Worm (Caenorhabditis elegans): Measurements from ENCODE around the gene C28D4.4.
"Not testable (repeated sequence)": the region's sequence is repeated elsewhere in the genome, so short reads cannot be mapped to it uniquely, and the experiment has no call there.

The C28D4.4 gene

DNA sequence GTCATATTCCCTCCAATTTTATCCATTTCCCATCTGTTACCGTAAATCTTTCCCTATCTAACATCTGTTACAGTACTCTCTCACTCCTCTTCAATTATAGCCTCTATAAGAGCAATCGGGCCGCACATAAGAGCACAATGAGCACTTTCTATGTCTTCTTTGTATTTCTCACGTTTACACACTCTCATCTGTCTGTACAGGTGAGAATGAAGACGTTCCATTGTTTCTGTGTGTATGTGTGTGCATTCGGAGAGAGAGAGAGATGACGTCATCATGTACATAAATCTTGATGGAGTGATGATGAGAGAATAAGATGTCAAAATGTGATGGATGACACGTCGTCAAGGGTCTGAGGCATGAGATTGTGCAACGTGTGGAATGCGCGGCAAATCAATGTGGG lies 26.0 kb upstream of the C28D4.4 start:
- no peak for TF ChIP-seq tbx-37 (GFP tag; conservative IDR thresholded peaks at IDR 0.05)
- TF ChIP-seq tra-4 (tag; optimal IDR thresholded peaks at IDR 0.05) = no peak
- no peak for TF ChIP-seq ceh-36 (tag; optimal IDR thresholded peaks at IDR 0.05)
- no peak for TF ChIP-seq F13C5.2 (tag; optimal IDR thresholded peaks at IDR 0.05)
- no peak for TF ChIP-seq scrt-1 (GFP tag; IDR thresholded peaks at IDR 0.05)

DNA sequence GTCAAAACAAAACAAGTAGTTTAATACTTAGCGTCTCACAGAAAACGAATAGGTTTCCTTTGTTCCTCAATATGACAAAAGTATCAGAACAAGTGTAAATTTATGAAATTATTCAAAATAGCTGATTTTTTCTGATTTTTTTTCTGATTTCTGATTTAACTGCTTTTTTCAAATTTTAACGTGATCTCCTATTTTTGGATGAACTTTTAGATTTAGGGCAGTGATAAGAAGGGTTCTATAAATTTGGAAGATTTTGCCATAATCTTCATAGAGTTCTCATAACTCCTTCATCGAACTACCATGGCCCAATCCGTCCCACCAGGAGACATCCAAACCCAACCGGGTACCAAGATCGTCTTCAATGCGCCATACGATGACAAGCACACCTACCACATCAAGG lies 24.9 kb upstream of the C28D4.4 start, which contains the start of gene msp-78:
Gene msp-78, plus strand, starts transcription at position 301 of the 400 bp plus-strand sequence.
- TF ChIP-seq tbx-37 (GFP tag; conservative IDR thresholded peaks at IDR 0.05); F13C5.2 (tag; optimal IDR thresholded peaks at IDR 0.05); ceh-13 (GFP tag; optimal IDR thresholded peaks at IDR 0.05): not testable (repeated sequence)

ce11 chrIV:9767054-9767453 lies 22.2 kb upstream of the C28D4.4 start, which contains the start of gene msp-79:
Gene msp-79, minus strand, starts transcription at chrIV:9767154.
- not testable (repeated sequence) for TF ChIP-seq flt-1 (GFP tag; IDR thresholded peaks at IDR 0.05); tbx-37 (GFP tag; conservative IDR thresholded peaks at IDR 0.05); tbx-11 (GFP tag; IDR thresholded peaks at IDR 0.05)

DNA sequence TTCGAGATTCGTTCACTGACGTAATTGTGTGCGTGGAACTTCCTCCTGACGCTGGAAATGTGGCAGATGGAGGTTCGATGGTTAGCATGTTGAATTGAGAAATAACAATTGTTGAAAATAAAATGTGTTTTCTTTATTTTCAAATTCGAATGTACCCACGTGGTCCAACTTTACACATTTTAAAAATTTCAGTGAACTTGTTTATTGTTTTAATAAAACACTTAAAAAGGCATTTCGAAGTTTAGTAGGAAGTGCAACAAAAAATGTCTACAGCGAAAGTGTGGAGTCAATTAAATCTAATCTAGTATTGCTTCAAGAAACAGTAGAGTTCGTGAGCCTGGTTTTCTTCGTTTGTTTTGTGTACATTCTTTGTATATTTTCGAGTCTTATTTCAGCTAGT lies 21.4 kb upstream of the C28D4.4 start, which contains the start of gene ssp-36:
Gene ssp-36, minus strand, starts transcription at position 101 of the 400 bp plus-strand sequence.
- TF ChIP-seq ceh-13 (GFP tag; optimal IDR thresholded peaks at IDR 0.05) (no peak), F13C5.2 (tag; optimal IDR thresholded peaks at IDR 0.05) (no peak), hmg-4 (GFP tag; optimal IDR thresholded peaks at IDR 0.05) (no peak), ama-1 (optimal IDR thresholded peaks at IDR 0.05) (no peak), tbx-37 (GFP tag; conservative IDR thresholded peaks at IDR 0.05) (no peak), tbx-11 (GFP tag; IDR thresholded peaks at IDR 0.05) (no peak), flt-1 (GFP tag; IDR thresholded peaks at IDR 0.05) (no peak), tra-4 (tag; optimal IDR thresholded peaks at IDR 0.05) (no peak)

ce11 chrIV:9762667-9763173 lies 17.9 kb upstream of the C28D4.4 start:
- TF ChIP-seq ceh-36 (tag; optimal IDR thresholded peaks at IDR 0.05) (no peak), ama-1 (optimal IDR thresholded peaks at IDR 0.05) (no peak), ceh-13 (GFP tag; optimal IDR thresholded peaks at IDR 0.05) (no peak), ets-7 (tag; optimal IDR thresholded peaks at IDR 0.05) (no peak), scrt-1 (GFP tag; IDR thresholded peaks at IDR 0.05) (no peak), F13C5.2 (tag; optimal IDR thresholded peaks at IDR 0.05) (no peak), flt-1 (GFP tag; IDR thresholded peaks at IDR 0.05) (no peak), hnd-1 (tag; optimal IDR thresholded peaks at IDR 0.05) (no peak), tbx-11 (GFP tag; IDR thresholded peaks at IDR 0.05) (no peak), B0310.2 (tag; optimal IDR thresholded peaks at IDR 0.05) (no peak), tra-4 (tag; optimal IDR thresholded peaks at IDR 0.05) (no peak), hmg-4 (GFP tag; optimal IDR thresholded peaks at IDR 0.05) (no peak), tbx-37 (GFP tag; conservative IDR thresholded peaks at IDR 0.05) (no peak), sea-1 (GFP tag; conservative IDR thresholded peaks at IDR 0.05) (no peak), aly-1 (tag; optimal IDR thresholded peaks at IDR 0.05) (no peak)

DNA sequence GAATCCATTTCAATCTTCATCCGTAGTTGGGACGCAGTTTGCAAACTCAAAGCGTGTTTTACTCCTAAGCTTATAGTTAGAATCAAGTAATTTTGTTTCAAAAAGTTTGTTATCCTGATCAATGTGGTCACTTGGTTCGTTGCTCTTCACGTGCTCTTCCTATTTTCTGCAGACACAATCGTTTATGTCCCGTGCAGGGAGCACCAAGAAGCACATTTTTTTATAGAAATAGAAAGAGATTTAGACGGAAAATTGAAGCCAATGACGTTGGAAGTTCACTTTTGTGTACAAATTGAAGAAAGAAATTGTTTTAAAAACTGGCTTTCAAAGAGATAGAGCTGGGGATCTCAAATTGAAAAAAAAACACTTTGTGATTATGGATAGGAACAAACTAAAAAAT lies 16.9 kb upstream of the C28D4.4 start:
- no peak for TF ChIP-seq aly-1 (tag; optimal IDR thresholded peaks at IDR 0.05)
- TF ChIP-seq scrt-1 (GFP tag; IDR thresholded peaks at IDR 0.05) = no peak
- TF ChIP-seq hnd-1 (tag; optimal IDR thresholded peaks at IDR 0.05) = no peak
- TF ChIP-seq sea-1 (GFP tag; conservative IDR thresholded peaks at IDR 0.05) = no peak
- TF ChIP-seq B0310.2 (tag; optimal IDR thresholded peaks at IDR 0.05) = no peak
- no peak for TF ChIP-seq ceh-13 (GFP tag; optimal IDR thresholded peaks at IDR 0.05)
- no peak for TF ChIP-seq tra-4 (tag; optimal IDR thresholded peaks at IDR 0.05)
- no peak for TF ChIP-seq ceh-36 (tag; optimal IDR thresholded peaks at IDR 0.05)

- no peak for TF ChIP-seq F13C5.2 (tag; optimal IDR thresholded peaks at IDR 0.05)
Observed at ce11 chrIV:9757425-9757740, 12.6 kb upstream of the C28D4.4 start, which contains the start of gene nhr-97. Gene nhr-97, plus strand, starts transcription at chrIV:9757641.

- TF ChIP-seq B0310.2 (tag; optimal IDR thresholded peaks at IDR 0.05) (no peak), flt-1 (GFP tag; IDR thresholded peaks at IDR 0.05) (no peak), tbx-11 (GFP tag; IDR thresholded peaks at IDR 0.05) (no peak), ama-1 (optimal IDR thresholded peaks at IDR 0.05) (no peak), ets-7 (tag; optimal IDR thresholded peaks at IDR 0.05) (no peak), sea-1 (GFP tag; conservative IDR thresholded peaks at IDR 0.05) (no peak), hmbx-1 (tag; optimal IDR thresholded peaks at IDR 0.05) (no peak), hmg-4 (GFP tag; optimal IDR thresholded peaks at IDR 0.05) (no peak), tbx-37 (GFP tag; conservative IDR thresholded peaks at IDR 0.05) (no peak)
Observed at ce11 chrIV:9756647-9757424, 12.0 kb upstream of the C28D4.4 start.

ce11 chrIV:9755713-9756112 lies 10.9 kb upstream of the C28D4.4 start:
- TF ChIP-seq tbx-37 (GFP tag; conservative IDR thresholded peaks at IDR 0.05) = no peak
- TF ChIP-seq hmg-4 (GFP tag; optimal IDR thresholded peaks at IDR 0.05) = no peak
- no peak for TF ChIP-seq F13C5.2 (tag; optimal IDR thresholded peaks at IDR 0.05)
- no peak for TF ChIP-seq tra-4 (tag; optimal IDR thresholded peaks at IDR 0.05)
- TF ChIP-seq B0310.2 (tag; optimal IDR thresholded peaks at IDR 0.05) = no peak
